Fruit fly (Drosophila melanogaster): Measurements from ENCODE around the gene CG34124.

CG34124 gene

DNA sequence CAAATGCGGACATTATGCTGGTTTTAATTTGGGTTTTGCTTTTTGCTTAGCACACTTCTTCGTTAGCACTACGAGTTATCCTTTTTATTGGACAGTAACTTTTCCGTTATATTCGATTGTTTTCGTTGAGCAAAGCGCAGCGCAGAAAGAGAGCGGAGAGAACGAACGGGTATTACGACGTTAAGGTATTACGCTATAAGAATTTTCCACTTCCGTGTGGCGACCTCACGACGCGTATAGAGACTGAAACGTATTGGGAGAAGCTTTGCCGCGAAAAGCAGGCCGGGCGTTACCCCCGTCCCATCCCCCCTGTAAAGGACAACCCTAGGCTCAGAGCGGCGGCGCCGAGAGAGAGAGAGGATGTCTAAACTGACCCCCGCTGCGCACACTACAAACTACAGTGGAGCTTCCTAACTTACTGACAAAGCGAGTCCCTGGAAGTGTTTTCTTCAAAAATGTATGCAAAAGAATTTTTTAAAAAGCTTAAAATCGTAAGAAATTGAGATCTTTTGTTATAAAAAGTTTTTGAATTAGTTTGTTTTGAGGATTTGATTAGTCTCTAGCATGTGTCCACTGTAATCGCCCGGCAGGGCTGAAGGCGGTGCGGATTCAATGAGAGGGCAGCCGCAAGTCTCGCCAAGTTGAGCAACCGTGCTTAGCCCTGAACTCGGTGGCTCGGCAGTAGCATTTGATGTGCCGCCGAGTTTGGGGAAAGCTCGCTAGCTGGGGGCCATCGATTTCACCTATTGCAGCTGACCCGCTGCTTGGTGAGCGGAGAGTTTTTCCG, 46.7 kb downstream of the CG34124 start (continued):
- TF ChIP-seq CG6254 (GFP tag; optimal IDR thresholded peaks at IDR 0.05) (peak; percentile 83), dmrt11E (tag; optimal IDR thresholded peaks at IDR 0.05) (peak; percentile 82), wor (GFP tag; IDR thresholded peaks at IDR 0.05) (peak; percentile 90), CG6791 (GFP tag; IDR thresholded peaks at IDR 0.05; ENCODE audit: partially characterized antibody) (no peak), CG4328 (GFP tag; optimal IDR thresholded peaks at IDR 0.05) (peak; percentile 87), trh (GFP tag; optimal IDR thresholded peaks at IDR 0.05) (peak; percentile 67), en (GFP tag; optimal IDR thresholded peaks at IDR 0.05) (peak; percentile 81), CG10147 (GFP tag; optimal IDR thresholded peaks at IDR 0.05) (peak; percentile 96), Ets97D (GFP tag; optimal IDR thresholded peaks at IDR 0.05) (peak; percentile 82), CG8765 (GFP tag; IDR thresholded peaks at IDR 0.05) (peak; percentile 83), CG6175 (GFP tag; IDR thresholded peaks at IDR 0.05) (peak; percentile 93), CG33213 (GFP tag; optimal IDR thresholded peaks at IDR 0.05) (peak; percentile 93), sug (tag; optimal IDR thresholded peaks at IDR 0.05) (peak; percentile 92), pan (optimal IDR thresholded peaks at IDR 0.05) (no peak), pan (GFP tag; optimal IDR thresholded peaks at IDR 0.05 in 1 of 2, IDR thresholded peaks at IDR 0.05 in 1 of 2) (peak in 1 of 2 experiments; percentile 97), lbe (GFP tag; optimal IDR thresholded peaks at IDR 0.05) (peak; percentile 46), eve (GFP tag; optimal IDR thresholded peaks at IDR 0.05) (no peak), CG2199 (GFP tag; IDR thresholded peaks at IDR 0.05) (peak; percentile 79; the same call in 2 of the 3 replicates), CG4854 (GFP tag; optimal IDR thresholded peaks at IDR 0.05) (peak; percentile 91), ato (GFP tag; IDR thresholded peaks at IDR 0.05; ENCODE audit: partially characterized antibody) (no peak), CG34422 (GFP tag; IDR thresholded peaks at IDR 0.05) (peak; percentile 96), nmo (GFP tag; optimal IDR thresholded peaks at IDR 0.05) (peak; percentile 92), inv (GFP tag; IDR thresholded peaks at IDR 0.05; ENCODE audit: partially characterized antibody) (no peak), kni (GFP tag; optimal IDR thresholded peaks at IDR 0.05) (peak; percentile 47), psq (GFP tag; optimal IDR thresholded peaks at IDR 0.05) (peak; percentile 74), CG2889 (GFP tag; IDR thresholded peaks at IDR 0.05) (peak; percentile 91), CG3838 (GFP tag; optimal IDR thresholded peaks at IDR 0.05) (peak; percentile 70), CG7271 (tag; optimal IDR thresholded peaks at IDR 0.05) (peak; percentile 75), CG17359 (tag; optimal IDR thresholded peaks at IDR 0.05) (peak; percentile 97), pfk (GFP tag; optimal IDR thresholded peaks at IDR 0.05) (peak; percentile 50), PHDP (tag; optimal IDR thresholded peaks at IDR 0.05) (peak; percentile 96), Nf-YC (tag; optimal IDR thresholded peaks at IDR 0.05) (peak; percentile 83), unpg (GFP tag; optimal IDR thresholded peaks at IDR 0.05) (peak; percentile 95), Chrac-16 (GFP tag; optimal IDR thresholded peaks at IDR 0.05) (peak; percentile 90), dan (GFP tag; IDR thresholded peaks at IDR 0.05) (peak; percentile 78), Drgx (GFP tag; IDR thresholded peaks at IDR 0.05) (peak; percentile 91), CG11456 (GFP tag; IDR thresholded peaks at IDR 0.05) (peak; percentile 96), CG9876 (GFP tag; optimal IDR thresholded peaks at IDR 0.05) (peak; percentile 92), Scr (GFP tag; IDR thresholded peaks at IDR 0.05; ENCODE audit: partially characterized antibody) (no peak), CG1529 (GFP tag; optimal IDR thresholded peaks at IDR 0.05) (peak; percentile 86), vfl (GFP tag; optimal IDR thresholded peaks at IDR 0.05) (peak; percentile 94), CG15011 (GFP tag; optimal IDR thresholded peaks at IDR 0.05) (peak; percentile 93), shn (GFP tag; optimal IDR thresholded peaks at IDR 0.05) (peak; percentile 91), fd3F (GFP tag; optimal IDR thresholded peaks at IDR 0.05) (peak; percentile 94), CG7928 (GFP tag; optimal IDR thresholded peaks at IDR 0.05) (peak; percentile 80), Dll (GFP tag; IDR thresholded peaks at IDR 0.05; ENCODE audit: partially characterized antibody) (no peak), gsb (GFP tag; IDR thresholded peaks at IDR 0.05) (peak; percentile 91), CG9215 (GFP tag; IDR thresholded peaks at IDR 0.05) (peak; percentile 95), CG3281 (GFP tag; optimal IDR thresholded peaks at IDR 0.05) (peak; percentile 95)

Measured in whole organism, embryonic.